Fruit fly (Drosophila melanogaster) S2 (cell line): Measurements from ENCODE around the gene SelR.

Experiments
- CG8478 ChIP-seq: fragments of >200 bp; optimal IDR thresholded peaks from 2 replicates; lab custom pipeline; 2018
- CTCF ChIP-seq, 2 experiments: fragments of >200 bp; optimal IDR thresholded peaks; 2 replicates each; lab custom pipeline; 2018

DNA sequence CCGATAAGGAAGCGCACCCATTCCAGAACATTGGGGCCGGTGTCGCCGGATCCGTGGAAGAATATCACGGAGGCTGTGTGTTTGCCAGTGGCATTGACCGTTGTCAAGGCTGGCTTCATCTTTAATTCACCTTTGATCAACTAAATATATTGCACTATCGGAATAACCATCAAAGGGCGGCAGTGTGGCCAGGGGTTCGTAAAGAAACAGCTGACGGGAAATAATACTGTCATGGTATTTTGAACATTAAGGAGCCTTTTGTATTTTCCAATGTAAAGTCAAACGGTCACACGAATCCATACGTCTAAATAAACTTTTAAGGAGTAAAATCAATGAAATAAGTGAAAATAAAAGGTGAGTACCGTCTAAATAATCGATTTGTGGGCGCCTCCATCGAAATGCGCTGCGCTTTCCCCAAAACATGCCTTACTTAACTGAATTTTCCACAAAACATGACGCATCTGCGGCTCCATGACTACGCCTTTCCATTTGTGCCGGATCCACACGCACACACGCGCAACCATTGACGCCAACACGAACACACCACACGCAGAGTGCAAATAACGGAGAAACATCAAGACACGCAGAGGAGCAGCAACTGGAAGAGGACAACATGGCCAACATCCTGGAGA, 14.1 kb downstream of the SelR start, which contains the start of the genes CG6567 and CG4511:
- TF ChIP-seq CG8478 (lab: Kevin White, UChicago) (no peak), CTCF (optimal IDR thresholded peaks at IDR 0.05; lab: Kevin White, UChicago) (no peak)
